Worm (Caenorhabditis elegans) whole organism, late embryonic: ENCODE results near the gene mrpl-37.

ENCODE experiments used
- ama-1 ChIP-seq: fragments of 150-350 bp; optimal IDR thresholded peaks from 2 replicates; lab custom pipeline; 2014
- ceh-14 ChIP-seq: sonication (generic microtip); optimal IDR thresholded peaks from 2 replicates; lab custom pipeline; 2016; ENCODE audit warnings: missing genotype, missing genetic modification characterization, missing compliant biosample characterization
- che-1 ChIP-seq: sonication (generic microtip); optimal IDR thresholded peaks from 2 replicates; lab custom pipeline; 2016; ENCODE audit warnings: mild to moderate bottlenecking, missing genetic modification characterization, missing compliant biosample characterization
- elt-2 ChIP-seq: sonication (generic microtip); optimal IDR thresholded peaks from 2 replicates; lab custom pipeline; 2016; ENCODE audit warnings: missing genetic modification reagents, missing genetic modification characterization, missing compliant biosample characterization
- fkh-10 ChIP-seq: fragments of 150-350 bp; optimal IDR thresholded peaks from 2 replicates; lab custom pipeline; 2014; ENCODE audit warnings: missing biosample characterization, missing genetic modification reagents, missing genetic modification characterization
- hlh-6 ChIP-seq: sonication (generic microtip); optimal IDR thresholded peaks from 2 replicates; lab custom pipeline; 2016; ENCODE audit warnings: missing genotype, missing genetic modification characterization, missing compliant biosample characterization
- lin-11 ChIP-seq: fragments of 200-800 bp; sonication (Bioruptor generic); optimal IDR thresholded peaks from 2 replicates; lab custom pipeline; 2018; ENCODE audit warnings: mild to moderate bottlenecking, missing genetic modification characterization, missing compliant biosample characterization
- nfya-1 ChIP-seq: sonication (generic microtip); optimal IDR thresholded peaks from 2 replicates; lab custom pipeline; 2017; ENCODE audit warnings: missing genetic modification characterization, mild to moderate bottlenecking, missing compliant biosample characterization, antibody characterized with exemption, moderate library complexity
- nhr-11 ChIP-seq: fragments of 150-350 bp; optimal IDR thresholded peaks from 2 replicates; lab custom pipeline; 2014; ENCODE audit warnings: missing biosample characterization, missing genetic modification characterization
- odd-2 ChIP-seq: sonication (generic microtip); optimal IDR thresholded peaks from 2 replicates; lab custom pipeline; 2017; ENCODE audit warnings: antibody characterized with exemption, mild to moderate bottlenecking, missing genetic modification characterization, missing compliant biosample characterization
- pha-4 ChIP-seq: fragments of 150-350 bp; optimal IDR thresholded peaks from 2 replicates; lab custom pipeline; 2018; ENCODE audit warnings: missing biosample characterization, missing genetic modification reagents, missing genetic modification characterization
- pqm-1 ChIP-seq: sonication (generic microtip); optimal IDR thresholded peaks from 2 replicates; lab custom pipeline; 2016; ENCODE audit warnings: missing genetic modification characterization, missing compliant biosample characterization
- unc-3 ChIP-seq, 2 experiments: fragments of 200-800 bp in 1 of 2; sonication (Bioruptor generic) in 1 of 2; sonication (generic microtip) in 1 of 2; conservative IDR thresholded peaks in 1 of 2; optimal IDR thresholded peaks in 1 of 2; 2 replicates each; pipeline versions ENCODE4 v1.3.6 to Lab custom; 2016 to 2022; ENCODE audit warnings: missing compliant biosample characterization in 2 of 2, missing genetic modification characterization in 2 of 2, missing genetic modification reagents in 1 of 2
- unc-86 ChIP-seq: sonication (generic microtip); optimal IDR thresholded peaks from 2 replicates; lab custom pipeline; 2016; ENCODE audit warnings: missing genetic modification characterization, missing compliant biosample characterization

ce11 chrII:13529131-13529530 lies 45.7 kb downstream of the mrpl-37 start:
- no peak for TF ChIP-seq unc-3 (GFP tag; conservative IDR thresholded peaks at IDR 0.05; lab: Robert Waterston, UW)
- no peak for TF ChIP-seq unc-3 (tag; optimal IDR thresholded peaks at IDR 0.05; lab: Kevin White, UChicago)
- no peak for TF ChIP-seq nhr-11 (tag; lab: Kevin White, UChicago)
- no peak for TF ChIP-seq fkh-10
- no peak for TF ChIP-seq nfya-1 (tag; lab: Kevin White, UChicago)
- no peak for TF ChIP-seq ceh-14 (tag; lab: Kevin White, UChicago)
- TF ChIP-seq hlh-6 (tag; lab: Kevin White, UChicago) = no peak
- TF ChIP-seq ama-1 = no peak
- TF ChIP-seq pha-4 (tag; lab: Kevin White, UChicago) = no peak
- TF ChIP-seq pqm-1 = no peak
- TF ChIP-seq unc-86 (tag; lab: Kevin White, UChicago) = no peak
- TF ChIP-seq elt-2 (tag; lab: Kevin White, UChicago) = no peak
- no peak for TF ChIP-seq che-1
- no peak for TF ChIP-seq lin-11 (tag; lab: Kevin White, UChicago)
- no peak for TF ChIP-seq odd-2
